Worm (Caenorhabditis elegans) whole organism, L4/young adult: ENCODE results near the gene smvt-1.

Experiments
- dao-5 ChIP-seq: sonication (generic microtip); optimal IDR thresholded peaks from 2 replicates; lab custom pipeline; 2016; ENCODE audit warnings: missing genotype, missing genetic modification characterization, moderate library complexity, missing compliant biosample characterization
- him-1 ChIP-seq: sonication (generic microtip); optimal IDR thresholded peaks from 2 replicates; lab custom pipeline; 2016; ENCODE audit warnings: missing genotype, missing genetic modification reagents, missing genetic modification characterization, missing compliant biosample characterization

DNA sequence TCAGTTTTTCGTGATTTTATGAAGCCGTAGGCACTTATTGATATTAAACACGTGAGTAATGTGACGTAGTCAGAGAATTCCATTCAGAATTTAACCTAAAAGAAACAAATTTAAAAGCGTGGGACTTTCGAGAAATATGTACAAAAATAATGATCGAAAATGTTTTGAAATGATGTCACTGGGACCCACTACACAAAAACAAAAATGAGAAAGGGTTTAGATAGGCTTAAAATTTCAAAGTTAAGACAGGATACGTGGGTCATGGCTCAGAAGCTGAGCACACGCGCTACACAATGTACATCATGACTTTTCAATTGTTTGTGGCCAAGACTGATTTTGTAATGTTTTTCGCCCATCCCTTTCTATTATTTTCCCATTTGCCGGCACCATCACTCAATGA lies at the start of gene smvt-1:
- no peak for TF ChIP-seq dao-5
- no peak for TF ChIP-seq him-1
